Worm (Caenorhabditis elegans) whole organism, L4/young adult: ENCODE measurements around the gene Y57G11C.1144.

ENCODE experiments used
- W03F9.2 ChIP-seq: fragments of 150-350 bp; optimal IDR thresholded peaks from 2 replicates; lab custom pipeline; 2014; ENCODE audit warnings: missing biosample characterization, missing genetic modification characterization
- dao-5 ChIP-seq: sonication (generic microtip); optimal IDR thresholded peaks from 2 replicates; lab custom pipeline; 2016; ENCODE audit warnings: missing genotype, missing genetic modification characterization, moderate library complexity, missing compliant biosample characterization

DNA sequence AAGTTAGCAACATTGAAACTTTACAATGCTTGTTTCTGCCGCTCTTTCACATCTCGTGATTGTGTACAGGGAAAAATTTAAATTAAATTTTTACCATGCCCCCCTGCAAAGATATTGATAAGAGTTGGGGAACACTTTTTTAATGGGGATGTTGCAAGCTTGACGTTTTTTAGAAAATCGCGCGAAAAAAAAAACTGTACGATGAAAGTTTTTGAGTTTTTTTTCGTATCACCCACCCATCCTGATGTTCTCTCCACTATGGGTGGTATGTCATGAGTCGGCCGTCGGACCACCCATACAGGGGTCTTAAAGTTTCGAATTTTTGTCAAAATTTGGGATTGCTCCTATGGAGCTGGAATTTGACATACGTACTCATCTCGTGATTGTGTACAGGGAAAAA, 11.9 kb downstream of the Y57G11C.1144 start:
- TF ChIP-seq W03F9.2, result no peak
- TF ChIP-seq dao-5 (tag; lab: Kevin White, UChicago), result no peak
